Worm (Caenorhabditis elegans): ENCODE data around the gene Y75B8A.19.

The Y75B8A.19 gene

DNA sequence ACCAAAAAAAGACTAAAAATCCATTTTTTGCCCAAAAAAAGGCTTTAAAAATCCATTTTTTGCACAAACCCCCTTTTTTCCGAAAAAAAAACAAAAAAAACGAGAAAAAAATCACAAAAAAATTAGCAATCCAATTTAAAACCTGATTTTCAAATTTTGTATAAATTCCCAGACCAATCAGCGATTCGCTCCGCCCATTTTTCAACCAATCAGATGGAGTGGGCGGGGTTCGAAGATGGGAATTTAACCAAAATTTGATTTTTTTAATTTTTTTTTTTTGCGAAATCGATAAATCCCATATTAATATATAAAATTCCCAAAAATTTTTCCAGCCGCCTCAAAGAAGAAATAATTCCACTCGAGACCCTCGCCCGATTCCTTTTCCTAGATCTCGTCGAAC lies 5.0 kb upstream of the Y75B8A.19 start:
- no peak for TF ChIP-seq tra-4 (tag; optimal IDR thresholded peaks at IDR 0.05)
- TF ChIP-seq ets-7 (tag; optimal IDR thresholded peaks at IDR 0.05), result no peak
- no peak for TF ChIP-seq hnd-1 (tag; optimal IDR thresholded peaks at IDR 0.05)
- no peak for TF ChIP-seq flt-1 (GFP tag; IDR thresholded peaks at IDR 0.05)
- TF ChIP-seq tbx-37 (GFP tag; conservative IDR thresholded peaks at IDR 0.05), result no peak
- TF ChIP-seq hmbx-1 (tag; optimal IDR thresholded peaks at IDR 0.05), result no peak
- TF ChIP-seq B0310.2 (tag; optimal IDR thresholded peaks at IDR 0.05), result no peak
- no peak for TF ChIP-seq sea-1 (GFP tag; conservative IDR thresholded peaks at IDR 0.05)
- no peak for TF ChIP-seq F13C5.2 (tag; optimal IDR thresholded peaks at IDR 0.05)
- TF ChIP-seq pes-1 (GFP tag; IDR thresholded peaks at IDR 0.05), result no peak
- no peak for TF ChIP-seq tbx-11 (GFP tag; IDR thresholded peaks at IDR 0.05)
- TF ChIP-seq ama-1 (optimal IDR thresholded peaks at IDR 0.05), result no peak
- no peak for TF ChIP-seq aly-1 (tag; optimal IDR thresholded peaks at IDR 0.05)
- no peak for TF ChIP-seq hmg-4 (GFP tag; optimal IDR thresholded peaks at IDR 0.05)
- no peak for TF ChIP-seq ceh-36 (tag; optimal IDR thresholded peaks at IDR 0.05)
- no peak for TF ChIP-seq ceh-13 (GFP tag; optimal IDR thresholded peaks at IDR 0.05)

DNA sequence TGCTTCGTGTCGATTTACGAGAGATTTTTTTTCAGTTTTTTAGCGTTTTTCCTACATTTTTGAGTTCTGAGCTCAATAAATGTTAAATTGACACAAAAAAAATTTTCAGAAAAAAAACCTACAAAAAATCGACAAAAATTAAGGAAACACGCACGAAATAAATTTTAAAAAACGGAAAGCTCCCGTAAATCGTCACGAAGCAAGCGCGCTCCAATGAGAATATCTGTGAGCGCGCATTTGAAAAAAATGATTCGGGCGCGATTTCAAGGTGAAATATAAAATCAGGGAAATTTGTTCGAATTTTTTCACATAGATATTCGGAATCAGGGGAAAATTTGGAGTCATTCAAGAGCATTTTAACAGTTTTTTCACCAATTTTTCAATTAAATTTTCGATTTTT lies 3.2 kb upstream of the Y75B8A.19 start:
- no peak for TF ChIP-seq F13C5.2 (tag; optimal IDR thresholded peaks at IDR 0.05)
- TF ChIP-seq ets-7 (tag; optimal IDR thresholded peaks at IDR 0.05), result no peak
- no peak for TF ChIP-seq hmbx-1 (tag; optimal IDR thresholded peaks at IDR 0.05)
- TF ChIP-seq sea-1 (GFP tag; conservative IDR thresholded peaks at IDR 0.05), result no peak
- no peak for TF ChIP-seq flt-1 (GFP tag; IDR thresholded peaks at IDR 0.05)
- TF ChIP-seq tra-4 (tag; optimal IDR thresholded peaks at IDR 0.05), result no peak
- TF ChIP-seq scrt-1 (GFP tag; IDR thresholded peaks at IDR 0.05), result no peak
- no peak for TF ChIP-seq B0310.2 (tag; optimal IDR thresholded peaks at IDR 0.05)
- TF ChIP-seq hmg-4 (GFP tag; optimal IDR thresholded peaks at IDR 0.05), result no peak
- no peak for TF ChIP-seq aly-1 (tag; optimal IDR thresholded peaks at IDR 0.05)
- TF ChIP-seq ceh-36 (tag; optimal IDR thresholded peaks at IDR 0.05), result no peak
- no peak for TF ChIP-seq hnd-1 (tag; optimal IDR thresholded peaks at IDR 0.05)
- no peak for TF ChIP-seq tbx-37 (GFP tag; conservative IDR thresholded peaks at IDR 0.05)
- TF ChIP-seq pes-1 (GFP tag; IDR thresholded peaks at IDR 0.05), result no peak
- no peak for TF ChIP-seq ama-1 (optimal IDR thresholded peaks at IDR 0.05)
- TF ChIP-seq ceh-13 (GFP tag; optimal IDR thresholded peaks at IDR 0.05), result no peak
- no peak for TF ChIP-seq tbx-11 (GFP tag; IDR thresholded peaks at IDR 0.05)

DNA sequence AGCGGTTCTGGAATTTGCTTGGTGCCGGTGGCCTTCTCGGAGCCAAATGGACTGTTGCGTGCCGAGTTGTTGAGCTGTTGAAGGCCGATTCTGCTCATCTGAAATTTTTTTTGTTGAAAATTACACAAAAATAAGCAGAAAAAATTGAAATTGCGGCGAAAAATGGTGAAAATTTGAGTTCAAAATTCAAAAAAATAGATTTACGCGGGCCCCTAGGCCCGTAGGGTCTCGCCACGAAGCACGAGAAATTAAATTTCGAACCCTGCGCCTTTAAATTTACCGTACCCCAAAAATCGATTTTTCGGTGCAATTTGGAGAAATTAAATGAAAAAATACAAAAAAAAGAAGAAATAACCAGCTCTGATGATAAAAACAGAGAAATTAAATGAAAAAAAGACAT lies 1.2 kb upstream of the Y75B8A.19 start, which contains the start of gene gmn-1:
TSS of gene gmn-1 (minus strand) at position 98 of the 400 bp plus-strand sequence.
- TF ChIP-seq ceh-13 (GFP tag; optimal IDR thresholded peaks at IDR 0.05), result no peak
- TF ChIP-seq pes-1 (GFP tag; IDR thresholded peaks at IDR 0.05), result peak; percentile 13; the same call in 1 of the 2 replicates

ce11 chrIII:12227935-12228334 lies 1.5 kb downstream of the Y75B8A.19 start:
- TF ChIP-seq B0310.2 (tag; optimal IDR thresholded peaks at IDR 0.05) (no peak), hnd-1 (tag; optimal IDR thresholded peaks at IDR 0.05) (no peak), ceh-36 (tag; optimal IDR thresholded peaks at IDR 0.05) (no peak), tbx-37 (GFP tag; conservative IDR thresholded peaks at IDR 0.05) (no peak), hmg-4 (GFP tag; optimal IDR thresholded peaks at IDR 0.05) (no peak), F13C5.2 (tag; optimal IDR thresholded peaks at IDR 0.05) (no peak), hmbx-1 (tag; optimal IDR thresholded peaks at IDR 0.05) (no peak), sea-1 (GFP tag; conservative IDR thresholded peaks at IDR 0.05) (no peak), flt-1 (GFP tag; IDR thresholded peaks at IDR 0.05) (no peak), scrt-1 (GFP tag; IDR thresholded peaks at IDR 0.05) (no peak), aly-1 (tag; optimal IDR thresholded peaks at IDR 0.05) (no peak), ceh-13 (GFP tag; optimal IDR thresholded peaks at IDR 0.05) (no peak), pes-1 (GFP tag; IDR thresholded peaks at IDR 0.05) (no peak), tra-4 (tag; optimal IDR thresholded peaks at IDR 0.05) (no peak), ets-7 (tag; optimal IDR thresholded peaks at IDR 0.05) (no peak), tbx-11 (GFP tag; IDR thresholded peaks at IDR 0.05) (no peak), ama-1 (optimal IDR thresholded peaks at IDR 0.05) (no peak)

ce11 chrIII:12230195-12230594 lies 3.8 kb downstream of the Y75B8A.19 start:
- no peak for TF ChIP-seq pes-1 (GFP tag; IDR thresholded peaks at IDR 0.05)
- TF ChIP-seq ceh-36 (tag; optimal IDR thresholded peaks at IDR 0.05), result peak; percentile 92

DNA sequence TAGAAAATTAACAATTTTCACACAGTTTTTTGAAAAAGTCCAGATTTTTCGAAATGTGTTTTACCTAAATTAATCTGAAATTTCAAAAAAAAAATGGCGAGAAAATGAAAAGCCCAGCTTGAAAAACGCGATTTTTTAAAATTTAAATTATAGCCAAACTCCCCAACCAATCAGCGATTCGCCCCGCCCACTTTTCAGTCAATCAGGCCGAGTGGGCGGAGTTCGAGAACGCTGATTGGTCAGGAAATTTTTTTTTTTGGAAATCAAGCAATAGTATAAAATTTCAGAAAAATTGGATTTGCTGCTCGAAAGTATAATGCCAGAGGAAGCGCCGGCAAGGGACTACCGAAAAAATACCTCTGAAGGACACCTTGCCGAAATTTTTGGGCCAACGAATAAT lies 5.1 kb downstream of the Y75B8A.19 start:
- TF ChIP-seq B0310.2 (tag; optimal IDR thresholded peaks at IDR 0.05) (no peak), ceh-36 (tag; optimal IDR thresholded peaks at IDR 0.05) (no peak), hmbx-1 (tag; optimal IDR thresholded peaks at IDR 0.05) (no peak), ama-1 (optimal IDR thresholded peaks at IDR 0.05) (no peak), ets-7 (tag; optimal IDR thresholded peaks at IDR 0.05) (no peak), ceh-13 (GFP tag; optimal IDR thresholded peaks at IDR 0.05) (no peak), hnd-1 (tag; optimal IDR thresholded peaks at IDR 0.05) (no peak), pes-1 (GFP tag; IDR thresholded peaks at IDR 0.05) (no peak), scrt-1 (GFP tag; IDR thresholded peaks at IDR 0.05) (no peak), F13C5.2 (tag; optimal IDR thresholded peaks at IDR 0.05) (no peak), flt-1 (GFP tag; IDR thresholded peaks at IDR 0.05) (no peak), tra-4 (tag; optimal IDR thresholded peaks at IDR 0.05) (no peak), aly-1 (tag; optimal IDR thresholded peaks at IDR 0.05) (no peak), tbx-11 (GFP tag; IDR thresholded peaks at IDR 0.05) (no peak), hmg-4 (GFP tag; optimal IDR thresholded peaks at IDR 0.05) (no peak), sea-1 (GFP tag; conservative IDR thresholded peaks at IDR 0.05) (no peak), tbx-37 (GFP tag; conservative IDR thresholded peaks at IDR 0.05) (no peak)

- TF ChIP-seq hmbx-1 (tag; optimal IDR thresholded peaks at IDR 0.05) (no peak), ets-7 (tag; optimal IDR thresholded peaks at IDR 0.05) (no peak), tra-4 (tag; optimal IDR thresholded peaks at IDR 0.05) (no peak), aly-1 (tag; optimal IDR thresholded peaks at IDR 0.05) (no peak)
These were observed 7.1 kb downstream of the Y75B8A.19 start for ce11 chrIII:12233493-12233892.

DNA sequence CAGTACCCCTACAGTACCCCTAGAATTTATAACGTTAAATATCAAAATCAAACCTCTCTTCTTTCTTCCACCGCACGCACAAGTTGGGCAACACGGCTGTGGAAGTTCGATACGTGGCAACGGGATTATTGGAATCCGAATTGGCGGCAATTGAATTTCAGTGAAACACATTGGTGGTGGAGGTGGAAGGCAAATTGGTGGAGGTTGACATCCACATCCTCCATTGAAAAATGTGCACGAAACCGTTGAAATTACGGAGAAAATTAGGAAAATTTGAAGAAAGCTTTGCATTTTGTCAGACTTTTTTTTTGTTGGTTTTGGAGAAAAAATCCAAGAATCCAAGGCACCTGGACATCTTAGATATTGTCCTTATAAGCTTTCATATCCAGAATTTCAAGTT lies 8.9 kb downstream of the Y75B8A.19 start:
- TF ChIP-seq hmbx-1 (tag; optimal IDR thresholded peaks at IDR 0.05) (no peak), scrt-1 (GFP tag; IDR thresholded peaks at IDR 0.05) (no peak), tra-4 (tag; optimal IDR thresholded peaks at IDR 0.05) (no peak), hnd-1 (tag; optimal IDR thresholded peaks at IDR 0.05) (no peak), tbx-11 (GFP tag; IDR thresholded peaks at IDR 0.05) (no peak), pes-1 (GFP tag; IDR thresholded peaks at IDR 0.05) (no peak), F13C5.2 (tag; optimal IDR thresholded peaks at IDR 0.05) (no peak), flt-1 (GFP tag; IDR thresholded peaks at IDR 0.05) (no peak), ceh-36 (tag; optimal IDR thresholded peaks at IDR 0.05) (no peak), ceh-13 (GFP tag; optimal IDR thresholded peaks at IDR 0.05) (no peak), aly-1 (tag; optimal IDR thresholded peaks at IDR 0.05) (no peak), ama-1 (optimal IDR thresholded peaks at IDR 0.05) (no peak), sea-1 (GFP tag; conservative IDR thresholded peaks at IDR 0.05) (no peak), ets-7 (tag; optimal IDR thresholded peaks at IDR 0.05) (no peak), tbx-37 (GFP tag; conservative IDR thresholded peaks at IDR 0.05) (no peak)

Data from whole organism, early embryonic.